Comparison of ENCODE assay signal across 1 worm cellular context in genomic region chrV:6222779-6223276, ce11.
TF ChIP-seq lines count a peak whose summit lies in the region.

No protein-coding gene starts in this region.

TF ChIP-seq in whole organism, L4 larva, 104 proteins besides CTCF, POLR2A, EP300 and RAD21 (continued from another document):
- TF ChIP-seq nhr-28 (tag; optimal IDR thresholded peaks at IDR 0.05; lab: Kevin White, UChicago) = peak; percentile 15
- no peak for TF ChIP-seq Y48G9A.11 (GFP tag; IDR thresholded peaks at IDR 0.05; lab: Robert Waterston, UW)
- no peak for TF ChIP-seq lin-39 (tag; optimal IDR thresholded peaks at IDR 0.05; lab: Kevin White, UChicago)
- TF ChIP-seq lin-1 (GFP tag; IDR thresholded peaks at IDR 0.05; lab: Robert Waterston, UW) = no peak; the same call in 1 of the 2 replicates
- no peak for TF ChIP-seq ces-1 (GFP tag; optimal IDR thresholded peaks at IDR 0.05; lab: Kevin White, UChicago)
- TF ChIP-seq egl-27 (tag; optimal IDR thresholded peaks at IDR 0.05; lab: Kevin White, UChicago) = no peak
- TF ChIP-seq aha-1 (tag; lab: Kevin White, UChicago) = no peak
- TF ChIP-seq ceh-20 (GFP tag; IDR thresholded peaks at IDR 0.05; lab: Robert Waterston, UW) = no peak
